Fruit fly (Drosophila melanogaster): ENCODE measurements around the gene crp.

Gene crp

dm6 chr2L:16286360-16287005 is 1.0 kb downstream of the crp start (continued):
- TF ChIP-seq Sox100B (GFP tag; optimal IDR thresholded peaks at IDR 0.05) (peak; percentile 86), ATbp (GFP tag; optimal IDR thresholded peaks at IDR 0.05) (peak; percentile 78), tx (GFP tag; optimal IDR thresholded peaks at IDR 0.05) (peak; percentile 82), Kr (GFP tag; optimal IDR thresholded peaks at IDR 0.05) (no peak), CG31441 (GFP tag; IDR thresholded peaks at IDR 0.05) (no peak), ac (GFP tag; optimal IDR thresholded peaks at IDR 0.05) (no peak), ato (GFP tag; IDR thresholded peaks at IDR 0.05; ENCODE audit: partially characterized antibody) (no peak), CG17328 (GFP tag; IDR thresholded peaks at IDR 0.05) (no peak), mld (GFP tag; IDR thresholded peaks at IDR 0.05; ENCODE audit: partially characterized antibody) (no peak), tna (GFP tag; IDR thresholded peaks at IDR 0.05; ENCODE audit: partially characterized antibody) (no peak), crol (GFP tag; IDR thresholded peaks at IDR 0.05) (no peak), Abd-B (GFP tag; optimal IDR thresholded peaks at IDR 0.05) (peak; percentile 54), CG32532 (GFP tag; IDR thresholded peaks at IDR 0.05) (no peak), CG8944 (GFP tag; optimal IDR thresholded peaks at IDR 0.05) (peak; percentile 53), CG1233 (GFP tag; optimal IDR thresholded peaks at IDR 0.05) (peak; percentile 78), hth (optimal IDR thresholded peaks at IDR 0.05) (no peak), grau (tag; optimal IDR thresholded peaks at IDR 0.05) (peak; percentile 88), Dbx (GFP tag; IDR thresholded peaks at IDR 0.05) (no peak), CG18764 (GFP tag; optimal IDR thresholded peaks at IDR 0.05) (peak; percentile 75), pfk (GFP tag; optimal IDR thresholded peaks at IDR 0.05) (peak; percentile 97), fu2 (GFP tag; optimal IDR thresholded peaks at IDR 0.05) (peak; percentile 79), CG42726 (GFP tag; IDR thresholded peaks at IDR 0.05; ENCODE audit: partially characterized antibody) (no peak), vvl (GFP tag; IDR thresholded peaks at IDR 0.05) (no peak), esg (GFP tag; conservative IDR thresholded peaks at IDR 0.05) (no peak), chif (GFP tag; optimal IDR thresholded peaks at IDR 0.05) (peak; percentile 43 to 74), CG9609 (GFP tag; optimal IDR thresholded peaks at IDR 0.05) (peak; percentile 75), CG17186 (GFP tag; optimal IDR thresholded peaks at IDR 0.05) (peak; percentile 24), ranshi (GFP tag; IDR thresholded peaks at IDR 0.05) (no peak), CG2889 (GFP tag; IDR thresholded peaks at IDR 0.05) (no peak), Awh (GFP tag; IDR thresholded peaks at IDR 0.05) (no peak), CG11247 (GFP tag; IDR thresholded peaks at IDR 0.05) (no peak), NfI (GFP tag; optimal IDR thresholded peaks at IDR 0.05) (peak; percentile 81), Vsx1 (GFP tag; optimal IDR thresholded peaks at IDR 0.05) (peak; percentile 54), CG7839 (tag; optimal IDR thresholded peaks at IDR 0.05) (peak; percentile 87), Scr (GFP tag; IDR thresholded peaks at IDR 0.05; ENCODE audit: partially characterized antibody) (no peak), CG8290 (GFP tag; optimal IDR thresholded peaks at IDR 0.05) (peak; percentile 48), CG8290 (tag; optimal IDR thresholded peaks at IDR 0.05) (peak in 1 of 2 experiments; percentile 72), lmd (GFP tag; IDR thresholded peaks at IDR 0.05) (no peak), Dref (GFP tag; IDR thresholded peaks at IDR 0.05) (no peak), CG33213 (GFP tag; optimal IDR thresholded peaks at IDR 0.05) (peak; percentile 31), ind (GFP tag; optimal IDR thresholded peaks at IDR 0.05) (peak; percentile 84), zfh1 (GFP tag; IDR thresholded peaks at IDR 0.05) (no peak), E2f1 (GFP tag; IDR thresholded peaks at IDR 0.05) (no peak), CG9437 (GFP tag; optimal IDR thresholded peaks at IDR 0.05) (peak; percentile 56), CG3838 (GFP tag; optimal IDR thresholded peaks at IDR 0.05) (peak; percentile 77), CG5180 (GFP tag; optimal IDR thresholded peaks at IDR 0.05) (peak; percentile 62), CG4707 (GFP tag; optimal IDR thresholded peaks at IDR 0.05) (peak; percentile 19), sr (GFP tag; IDR thresholded peaks at IDR 0.05) (no peak), Dip2 (GFP tag; IDR thresholded peaks at IDR 0.05) (no peak), jigr1 (GFP tag; IDR thresholded peaks at IDR 0.05) (no peak), CG8478 (optimal IDR thresholded peaks at IDR 0.05) (no peak), dati (GFP tag; IDR thresholded peaks at IDR 0.05) (no peak)

All from whole organism, embryonic.